Worm (Caenorhabditis elegans): ENCODE measurements around the gene T03F7.7.
"Not testable (repeated sequence)": the region's sequence is repeated elsewhere in the genome, so short reads cannot be mapped to it uniquely, and the experiment has no call there.

The T03F7.7 gene

ce11 chrV:11311013-11311472, at the start of gene T03F7.7:
T03F7.7 (plus strand) TSS chrV:11311422.
- no peak for TF ChIP-seq unc-62 (GFP tag; optimal IDR thresholded peaks at IDR 0.05)

- no peak for TF ChIP-seq unc-62 (GFP tag; optimal IDR thresholded peaks at IDR 0.05)
These were observed 48.2 kb upstream of the T03F7.7 start, which contains the start of gene F07B10.4 for ce11 chrV:11263025-11263424. F07B10.4 (minus strand) TSS chrV:11263125.

ce11 chrV:11265482-11265881, 45.7 kb upstream of the T03F7.7 start, which contains the start of gene cln-3.1:
cln-3.1 (minus strand) TSS chrV:11265652.
- no peak for TF ChIP-seq unc-62 (GFP tag; optimal IDR thresholded peaks at IDR 0.05)

- no peak for TF ChIP-seq unc-62 (GFP tag; optimal IDR thresholded peaks at IDR 0.05)
These were observed 44.5 kb upstream of the T03F7.7 start, which contains the start of gene str-116 for ce11 chrV:11266681-11267080. str-116 (plus strand) TSS chrV:11266981.

ce11 chrV:11268791-11269190, 42.4 kb upstream of the T03F7.7 start, which contains the start of gene str-115:
str-115 (plus strand) TSS chrV:11269091.
- no peak for TF ChIP-seq unc-62 (GFP tag; optimal IDR thresholded peaks at IDR 0.05)

- TF ChIP-seq unc-62 (GFP tag; optimal IDR thresholded peaks at IDR 0.05) = no peak
These were observed 40.2 kb upstream of the T03F7.7 start, which contains the start of gene clec-222 for ce11 chrV:11271051-11271450. clec-222 (plus strand) TSS chrV:11271351.

- no peak for TF ChIP-seq unc-62 (GFP tag; optimal IDR thresholded peaks at IDR 0.05)
These were observed 38.4 kb upstream of the T03F7.7 start, which contains the start of gene clec-223 for ce11 chrV:11272848-11273247. clec-223 (plus strand) TSS chrV:11273148.

ce11 chrV:11279564-11279963, 31.7 kb upstream of the T03F7.7 start:
- TF ChIP-seq unc-62 (GFP tag; optimal IDR thresholded peaks at IDR 0.05) = no peak

- TF ChIP-seq unc-62 (GFP tag; optimal IDR thresholded peaks at IDR 0.05) = no peak
These were observed 29.6 kb upstream of the T03F7.7 start for ce11 chrV:11281414-11282209.

- TF ChIP-seq unc-62 (GFP tag; optimal IDR thresholded peaks at IDR 0.05) = no peak
These were observed 28.9 kb upstream of the T03F7.7 start, which contains the start of gene gly-20 for ce11 chrV:11282272-11282671. gly-20 (plus strand) TSS chrV:11282572.

- TF ChIP-seq unc-62 (GFP tag; optimal IDR thresholded peaks at IDR 0.05) = not testable (repeated sequence)
These were observed 25.1 kb upstream of the T03F7.7 start, which contains the start of gene C03E10.3 for ce11 chrV:11286114-11286513. C03E10.3 (plus strand) TSS chrV:11286414.

ce11 chrV:11290888-11291287, 20.3 kb upstream of the T03F7.7 start, which contains the start of gene C03E10.1:
C03E10.1 (plus strand) TSS chrV:11291188.
- TF ChIP-seq unc-62 (GFP tag; optimal IDR thresholded peaks at IDR 0.05) = no peak

- no peak for TF ChIP-seq unc-62 (GFP tag; optimal IDR thresholded peaks at IDR 0.05)
These were observed 18.5 kb upstream of the T03F7.7 start for ce11 chrV:11292682-11293081.

- no peak for TF ChIP-seq unc-62 (GFP tag; optimal IDR thresholded peaks at IDR 0.05)
These were observed 16.8 kb upstream of the T03F7.7 start, which contains the start of gene T03F7.6 for ce11 chrV:11294393-11294792. T03F7.6 (plus strand) TSS chrV:11294693.

- no peak for TF ChIP-seq unc-62 (GFP tag; optimal IDR thresholded peaks at IDR 0.05)
These were observed 12.6 kb upstream of the T03F7.7 start, which contains the start of gene T03F7.5 for ce11 chrV:11298632-11299031. T03F7.5 (minus strand) TSS chrV:11298732.

- TF ChIP-seq unc-62 (GFP tag; optimal IDR thresholded peaks at IDR 0.05) = no peak
These were observed 11.8 kb upstream of the T03F7.7 start for ce11 chrV:11299406-11299805.

- TF ChIP-seq unc-62 (GFP tag; optimal IDR thresholded peaks at IDR 0.05) = no peak
These were observed 10.7 kb upstream of the T03F7.7 start, which contains the start of gene srh-47 for ce11 chrV:11300539-11300938. srh-47 (minus strand) TSS chrV:11300639.

Data from whole organism, dauer.